Fruit fly (Drosophila melanogaster) whole organism, embryonic: Measurements from ENCODE around the gene CG32075.

Experiments
- Antp ChIP-seq: fragments of 200-800 bp; sonication (Bioruptor generic); optimal IDR thresholded peaks from 3 replicates; lab custom pipeline; 2016; ENCODE audit warnings: missing biosample characterization, missing genetic modification characterization
- CG10543 ChIP-seq: fragments of 200-800 bp; sonication (Bioruptor generic); optimal IDR thresholded peaks from 3 replicates; lab custom pipeline; 2017; ENCODE audit warnings: missing biosample characterization, mild to moderate bottlenecking, missing genetic modification characterization, moderate library complexity
- CG11398 ChIP-seq: fragments of 200-800 bp; sonication (Bioruptor generic); optimal IDR thresholded peaks from 2 replicates; lab custom pipeline; 2016; ENCODE audit warnings: missing biosample characterization, missing genetic modification characterization
- CG12071 ChIP-seq: fragments of 200-800 bp; sonication (Bioruptor generic); optimal IDR thresholded peaks from 3 replicates; lab custom pipeline; 2018; ENCODE audit warnings: missing biosample characterization, mild to moderate bottlenecking, missing genetic modification characterization
- CG17186 ChIP-seq: fragments of 200-800 bp; sonication (Bioruptor generic); optimal IDR thresholded peaks from 3 replicates; lab custom pipeline; 2017; ENCODE audit warnings: missing biosample characterization, missing genetic modification reagents, missing genetic modification characterization
- CG17359 ChIP-seq: fragments of 200-800 bp; sonication (Bioruptor generic); optimal IDR thresholded peaks from 3 replicates; lab custom pipeline; 2018; ENCODE audit warnings: missing biosample characterization, mild to moderate bottlenecking, missing genetic modification characterization, moderate library complexity
- CG2129 ChIP-seq: fragments of 200-800 bp; sonication (Bioruptor generic); IDR thresholded peaks from 2 replicates; pipeline ENCODE4 v1.3.6; 2022; ENCODE audit warnings: missing biosample characterization, missing genetic modification characterization; ENCODE audit not compliant: partially characterized antibody
- CG3847 ChIP-seq: fragments of 200-800 bp; sonication (Bioruptor generic); IDR thresholded peaks from 2 replicates; pipeline ENCODE4 v1.3.6; 2022; ENCODE audit warnings: missing biosample characterization, missing genetic modification characterization
- CG4854 ChIP-seq: fragments of 200-800 bp; sonication (Bioruptor generic); optimal IDR thresholded peaks from 2 replicates; lab custom pipeline; 2016; ENCODE audit warnings: missing biosample characterization, missing genetic modification characterization, inconsistent platforms
- CG5180 ChIP-seq: fragments of 200-800 bp; sonication (Bioruptor generic); optimal IDR thresholded peaks from 3 replicates; lab custom pipeline; 2017; ENCODE audit warnings: missing biosample characterization, missing genetic modification characterization, mild to moderate bottlenecking, moderate library complexity, missing genetic modification reagents
- CG6254 ChIP-seq: fragments of 200-800 bp; sonication (Bioruptor generic); optimal IDR thresholded peaks from 3 replicates; lab custom pipeline; 2017; ENCODE audit warnings: mild to moderate bottlenecking, missing biosample characterization, missing genetic modification reagents, missing genetic modification characterization
- CG6813 ChIP-seq: fragments of 200-800 bp; sonication (Bioruptor generic); optimal IDR thresholded peaks from 2 replicates; lab custom pipeline; 2017; ENCODE audit warnings: missing biosample characterization, missing genetic modification characterization, mild to moderate bottlenecking, moderate library complexity, missing genetic modification reagents
- CHES-1-like ChIP-seq: fragments of 200-800 bp; sonication (Bioruptor generic); optimal IDR thresholded peaks from 2 replicates; lab custom pipeline; 2016; ENCODE audit warnings: missing biosample characterization, missing genetic modification characterization
- Dek ChIP-seq: fragments of 200-800 bp; sonication (Bioruptor generic); optimal IDR thresholded peaks from 3 replicates; lab custom pipeline; 2019; ENCODE audit warnings: missing biosample characterization, mild to moderate bottlenecking, missing genetic modification characterization, moderate library complexity
- Elba2 ChIP-seq: fragments of 200-800 bp; sonication (Bioruptor generic); optimal IDR thresholded peaks from 3 replicates; lab custom pipeline; 2016; ENCODE audit warnings: missing biosample characterization, missing genetic modification characterization
- Gug ChIP-seq: fragments of 200-800 bp; sonication (Bioruptor generic); IDR thresholded peaks from 4 replicates; pipeline ENCODE4 v1.3.6; 2022; ENCODE audit warnings: missing biosample characterization, missing genetic modification characterization
- Jarid2 ChIP-seq: fragments of 200-800 bp; sonication (Bioruptor generic); optimal IDR thresholded peaks from 3 replicates; lab custom pipeline; 2017; ENCODE audit warnings: mild to moderate bottlenecking, missing biosample characterization, missing genetic modification reagents, missing genetic modification characterization
- Lhr ChIP-seq: fragments of 200-800 bp; sonication (Bioruptor generic); optimal IDR thresholded peaks from 3 replicates; lab custom pipeline; 2017; ENCODE audit warnings: mild to moderate bottlenecking, missing biosample characterization, missing genetic modification reagents, missing genetic modification characterization
- Neu2 ChIP-seq: fragments of 200-800 bp; sonication (Bioruptor generic); optimal IDR thresholded peaks from 3 replicates; lab custom pipeline; 2016; ENCODE audit warnings: missing biosample characterization, missing genetic modification characterization, borderline replicate concordance
- NfI ChIP-seq: fragments of 200-800 bp; sonication (Bioruptor generic); optimal IDR thresholded peaks from 3 replicates; lab custom pipeline; 2018; ENCODE audit warnings: missing biosample characterization, mild to moderate bottlenecking, missing genetic modification characterization, moderate library complexity
- Pdp1 ChIP-seq, 2 experiments: fragments of 200-800 bp; sonication (Bioruptor generic); optimal IDR thresholded peaks; 3 replicates each; lab custom pipeline; 2016; ENCODE audit warnings: missing biosample characterization in 2 of 2, missing genetic modification characterization in 2 of 2, mild to moderate bottlenecking in 1 of 2, moderate library complexity in 1 of 2
- Sry-β ChIP-seq: fragments of 200-800 bp; sonication (Bioruptor generic); optimal IDR thresholded peaks from 2 replicates; lab custom pipeline; 2018; ENCODE audit warnings: missing biosample characterization, mild to moderate bottlenecking, missing genetic modification characterization, moderate library complexity
- bab2 ChIP-seq: fragments of 200-800 bp; sonication (Bioruptor generic); optimal IDR thresholded peaks from 2 replicates; lab custom pipeline; 2016; ENCODE audit warnings: missing biosample characterization, missing genetic modification characterization
- ftz-f1 ChIP-seq: fragments of 200-800 bp; sonication (Bioruptor generic); optimal IDR thresholded peaks from 2 replicates; lab custom pipeline; 2016; ENCODE audit warnings: missing biosample characterization, missing genetic modification characterization
- gcm ChIP-seq: fragments of 200-800 bp; sonication (Bioruptor generic); optimal IDR thresholded peaks from 2 replicates; lab custom pipeline; 2019; ENCODE audit warnings: missing biosample characterization, mild to moderate bottlenecking, missing genetic modification characterization, moderate library complexity
- gsb ChIP-seq: fragments of 200-800 bp; sonication (Bioruptor generic); IDR thresholded peaks from 2 replicates; pipeline ENCODE4 v1.3.6; 2022; ENCODE audit warnings: missing biosample characterization, missing genetic modification characterization
- inv ChIP-seq: fragments of 200-800 bp; sonication (Bioruptor generic); IDR thresholded peaks from 2 replicates; pipeline ENCODE4 v1.3.6; 2022; ENCODE audit warnings: missing biosample characterization, missing genetic modification characterization; ENCODE audit not compliant: partially characterized antibody
- lbe ChIP-seq: fragments of 200-800 bp; sonication (Bioruptor generic); optimal IDR thresholded peaks from 2 replicates; lab custom pipeline; 2016; ENCODE audit warnings: missing biosample characterization, mild to moderate bottlenecking, missing genetic modification characterization
- lov ChIP-seq, 2 experiments: fragments of 200-800 bp in 1 of 2; fragments of >200 bp in 1 of 2; sonication (Bioruptor generic) in 1 of 2; IDR thresholded peaks in 1 of 2; optimal IDR thresholded peaks in 1 of 2; 2 replicates in 1 of 2; 3 replicates in 1 of 2; pipeline versions ENCODE4 v1.3.6 to Lab custom; 2017 to 2022; ENCODE audit warnings: missing biosample characterization in 1 of 2, missing genetic modification characterization in 1 of 2
- nau ChIP-seq: fragments of 200-800 bp; sonication (Bioruptor generic); optimal IDR thresholded peaks from 3 replicates; lab custom pipeline; 2017; ENCODE audit warnings: missing biosample characterization, mild to moderate bottlenecking, missing genetic modification characterization, missing genetic modification reagents
- prd ChIP-seq, 3 experiments: fragments of >200 bp in 2 of 3; fragments of 200-800 bp in 1 of 3; sonication (Bioruptor generic) in 1 of 3; optimal IDR thresholded peaks in 2 of 3; IDR thresholded peaks in 1 of 3; 2 replicates in 2 of 3; 3 replicates in 1 of 3; pipeline versions ENCODE4 v1.3.6 to Lab custom; 2017 to 2022; ENCODE audit warnings: missing biosample characterization in 1 of 3, missing genetic modification characterization in 1 of 3
- pros ChIP-seq: fragments of 200-800 bp; sonication (Bioruptor generic); optimal IDR thresholded peaks from 3 replicates; lab custom pipeline; 2019; ENCODE audit warnings: missing biosample characterization, mild to moderate bottlenecking, missing genetic modification characterization, moderate library complexity
- so ChIP-seq: fragments of 200-800 bp; sonication (Bioruptor generic); IDR thresholded peaks from 3 replicates; pipeline ENCODE4 v1.3.6; 2022; ENCODE audit warnings: missing biosample characterization, missing genetic modification characterization
- sr ChIP-seq: fragments of 200-800 bp; sonication (Bioruptor generic); IDR thresholded peaks from 3 replicates; pipeline ENCODE4 v1.3.6; 2022; ENCODE audit warnings: missing biosample characterization, missing genetic modification characterization
- tap ChIP-seq: fragments of 200-800 bp; optimal IDR thresholded peaks from 3 replicates; lab custom pipeline; 2019; ENCODE audit warnings: missing biosample characterization, mild to moderate bottlenecking, missing genetic modification characterization, moderate library complexity
- vvl ChIP-seq: fragments of 200-800 bp; sonication (Bioruptor generic); IDR thresholded peaks from 2 replicates; pipeline ENCODE4 v1.3.6; 2022; ENCODE audit warnings: missing biosample characterization, missing genetic modification characterization
- zf30C ChIP-seq: fragments of 200-800 bp; sonication (Bioruptor generic); optimal IDR thresholded peaks from 3 replicates; lab custom pipeline; 2018; ENCODE audit warnings: missing biosample characterization, mild to moderate bottlenecking, missing genetic modification characterization

The CG32075 gene

DNA sequence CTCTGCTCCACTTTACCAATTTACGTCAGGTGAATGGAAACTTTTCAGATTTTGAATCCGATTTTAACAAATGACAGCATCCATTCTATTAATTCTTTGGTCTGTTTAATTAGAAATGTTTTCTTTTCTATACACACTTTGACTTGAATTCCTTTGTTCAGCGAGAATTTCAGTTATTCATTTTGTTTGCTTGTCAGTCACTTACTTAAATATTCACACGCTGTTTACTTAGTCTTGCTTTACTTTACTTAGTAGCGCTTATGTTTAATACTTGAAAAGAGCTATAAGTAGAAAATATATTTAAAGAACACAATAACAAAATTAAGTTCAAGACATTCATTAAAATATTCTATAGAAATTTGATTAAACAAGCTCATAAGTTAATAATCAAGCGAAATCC, 42.7 kb upstream of the CG32075 start, which contains the start of gene CG32073 (continued):
- TF ChIP-seq CG4854 (peak; percentile 28), gsb (no peak), tap (tag; lab: Kevin White, UChicago) (peak; percentile 36), CG17359 (tag; lab: Kevin White, UChicago) (peak; percentile 10), Jarid2 (no peak), so (GFP tag; lab: Robert Waterston, UW) (no peak), CG6254 (GFP tag; lab: Kevin White, UChicago) (peak; percentile 33), inv (GFP tag; lab: Robert Waterston, UW) (no peak), CG12071 (GFP tag; lab: Kevin White, UChicago) (peak; percentile 75), zf30C (no peak), lbe (GFP tag; lab: Kevin White, UChicago) (no peak), gcm (GFP tag; lab: Kevin White, UChicago) (peak; percentile 23), CG5180 (GFP tag; lab: Kevin White, UChicago) (peak; percentile 42), Antp (GFP tag; lab: Kevin White, UChicago) (no peak), vvl (GFP tag; lab: Robert Waterston, UW) (peak; percentile 36; the same call in 1 of the 2 replicates), CG17186 (GFP tag; lab: Kevin White, UChicago) (no peak), prd (optimal IDR thresholded peaks at IDR 0.05; lab: Kevin White, UChicago) (no peak), prd (GFP tag; IDR thresholded peaks at IDR 0.05; lab: Robert Waterston, UW) (no peak), CG6813 (GFP tag; lab: Kevin White, UChicago) (peak; percentile 55), Neu2 (GFP tag; lab: Kevin White, UChicago) (no peak), pros (no peak), CG3847 (GFP tag; lab: Robert Waterston, UW) (no peak), Dek (tag; lab: Kevin White, UChicago) (peak; percentile 17), Sry-β (peak; percentile 16), ftz-f1 (GFP tag; lab: Kevin White, UChicago) (no peak), Elba2 (GFP tag; lab: Kevin White, UChicago) (no peak), NfI (GFP tag; lab: Kevin White, UChicago) (no peak), CG10543 (peak; percentile 40), nau (GFP tag; lab: Kevin White, UChicago) (no peak), CHES-1-like (no peak)

dm6 chr3L:11103773-11104172, 39.0 kb upstream of the CG32075 start, which contains the start of gene CG32071:
Gene CG32071 (minus strand): TSS chr3L:11103873.
- peak in 1 of 2 experiments; percentile 71 for TF ChIP-seq Pdp1 (GFP tag; optimal IDR thresholded peaks at IDR 0.05; lab: Kevin White, UChicago)
- no peak for TF ChIP-seq NfI (GFP tag; lab: Kevin White, UChicago)

DNA sequence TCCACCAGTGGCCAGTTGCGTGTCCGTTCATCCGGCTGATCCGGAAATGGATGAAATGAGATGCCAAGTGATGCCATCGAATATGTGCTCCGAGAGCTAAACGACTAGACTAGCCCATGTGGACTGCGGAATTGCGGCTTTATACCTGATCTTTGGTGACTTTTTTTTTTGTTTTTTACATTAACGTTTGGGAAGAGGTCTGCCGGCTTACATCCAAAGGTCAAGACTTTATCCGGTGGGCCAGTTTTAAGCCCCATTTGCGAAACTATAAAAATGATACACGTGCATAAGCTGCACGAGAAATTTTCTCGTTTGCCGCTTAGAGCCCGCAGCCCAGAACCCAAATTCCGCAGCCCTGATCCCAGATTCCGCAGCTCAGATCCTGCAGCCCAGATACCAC, 38.2 kb upstream of the CG32075 start, which contains the start of gene Elo68alpha:
Gene Elo68alpha, minus strand, starts transcription at position 101 of the 400 bp plus-strand sequence.
- TF ChIP-seq CG11398 (GFP tag; lab: Kevin White, UChicago) (no peak), sr (GFP tag; lab: Robert Waterston, UW) (no peak), Gug (no peak), bab2 (GFP tag; lab: Kevin White, UChicago) (no peak), lov (optimal IDR thresholded peaks at IDR 0.05; lab: Kevin White, UChicago) (no peak), lov (GFP tag; IDR thresholded peaks at IDR 0.05; lab: Robert Waterston, UW) (no peak), CG2129 (no peak), Lhr (GFP tag; lab: Kevin White, UChicago) (no peak)
- TF ChIP-seq, all 482 proteins: peak for 0
